Worm (Caenorhabditis elegans): ENCODE measurements around the gene pos-1.

DNA sequence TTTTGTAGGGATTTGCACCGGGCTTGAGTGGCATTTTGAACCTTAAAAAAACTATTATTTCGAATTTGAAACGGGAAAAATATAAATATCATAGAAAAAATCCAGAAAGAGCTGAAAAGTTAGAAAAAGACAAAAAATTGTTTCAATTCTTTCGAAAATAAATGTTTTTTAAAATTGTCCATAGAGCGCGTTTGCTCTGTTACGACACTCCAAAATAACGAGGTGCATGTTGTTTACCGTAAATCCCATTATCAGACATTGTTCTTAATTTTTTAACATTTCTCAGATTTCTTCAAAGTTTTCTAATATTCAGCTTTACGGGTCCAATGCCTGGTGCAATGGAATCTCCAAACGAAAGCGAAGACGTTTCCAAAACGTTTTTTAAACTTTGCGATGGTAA, 48.2 kb downstream of the pos-1 start, which contains the start of the genes dnj-22 and natc-1:
- no peak for TF ChIP-seq mdl-1 (tag; optimal IDR thresholded peaks at IDR 0.05)
- TF ChIP-seq unc-62 (GFP tag; optimal IDR thresholded peaks at IDR 0.05): no peak
- no peak for TF ChIP-seq ztf-11 (tag; optimal IDR thresholded peaks at IDR 0.05)
- TF ChIP-seq lin-39 (tag; optimal IDR thresholded peaks at IDR 0.05): peak; percentile 73
- TF ChIP-seq snpc-4 (tag; optimal IDR thresholded peaks at IDR 0.05): peak; percentile 92
- TF ChIP-seq egl-27 (tag; optimal IDR thresholded peaks at IDR 0.05): no peak
- no peak for TF ChIP-seq mml-1 (tag; optimal IDR thresholded peaks at IDR 0.05)
- no peak for TF ChIP-seq nhr-11 (tag; optimal IDR thresholded peaks at IDR 0.05)
- TF ChIP-seq nhr-237 (tag; optimal IDR thresholded peaks at IDR 0.05): no peak
- TF ChIP-seq ama-1 (optimal IDR thresholded peaks at IDR 0.05): no peak
- TF ChIP-seq nhr-25 (tag; optimal IDR thresholded peaks at IDR 0.05): peak; percentile 62
- TF ChIP-seq elt-3 (tag; optimal IDR thresholded peaks at IDR 0.05): no peak

Measured in whole organism, L3 larva.